Worm (Caenorhabditis elegans): ENCODE measurements around the gene marg-1.

ce11 chrX:3728970-3729369 is 52.0 kb downstream of the marg-1 start, which contains the start of gene aex-4:
- TF ChIP-seq tbx-2 (tag; optimal IDR thresholded peaks at IDR 0.05) (no peak), dve-1 (tag; optimal IDR thresholded peaks at IDR 0.05) (no peak), pax-1 (tag; optimal IDR thresholded peaks at IDR 0.05) (no peak), hlh-8 (tag; optimal IDR thresholded peaks at IDR 0.05) (no peak), pat-9 (tag; optimal IDR thresholded peaks at IDR 0.05) (no peak), elt-2 (tag; optimal IDR thresholded peaks at IDR 0.05) (peak; percentile 64), unc-55 (GFP tag; optimal IDR thresholded peaks at IDR 0.05) (no peak), ets-4 (tag; optimal IDR thresholded peaks at IDR 0.05) (no peak), ceh-45 (GFP tag; IDR thresholded peaks at IDR 0.05) (no peak), pha-4 (tag; optimal IDR thresholded peaks at IDR 0.05) (no peak), elt-4 (tag; optimal IDR thresholded peaks at IDR 0.05) (no peak), syd-9 (tag; optimal IDR thresholded peaks at IDR 0.05) (no peak), lin-11 (tag; optimal IDR thresholded peaks at IDR 0.05) (no peak)

All from whole organism, late embryonic.